Worm (Caenorhabditis elegans): Measurements from ENCODE around the gene Y7A9A.1.

DNA sequence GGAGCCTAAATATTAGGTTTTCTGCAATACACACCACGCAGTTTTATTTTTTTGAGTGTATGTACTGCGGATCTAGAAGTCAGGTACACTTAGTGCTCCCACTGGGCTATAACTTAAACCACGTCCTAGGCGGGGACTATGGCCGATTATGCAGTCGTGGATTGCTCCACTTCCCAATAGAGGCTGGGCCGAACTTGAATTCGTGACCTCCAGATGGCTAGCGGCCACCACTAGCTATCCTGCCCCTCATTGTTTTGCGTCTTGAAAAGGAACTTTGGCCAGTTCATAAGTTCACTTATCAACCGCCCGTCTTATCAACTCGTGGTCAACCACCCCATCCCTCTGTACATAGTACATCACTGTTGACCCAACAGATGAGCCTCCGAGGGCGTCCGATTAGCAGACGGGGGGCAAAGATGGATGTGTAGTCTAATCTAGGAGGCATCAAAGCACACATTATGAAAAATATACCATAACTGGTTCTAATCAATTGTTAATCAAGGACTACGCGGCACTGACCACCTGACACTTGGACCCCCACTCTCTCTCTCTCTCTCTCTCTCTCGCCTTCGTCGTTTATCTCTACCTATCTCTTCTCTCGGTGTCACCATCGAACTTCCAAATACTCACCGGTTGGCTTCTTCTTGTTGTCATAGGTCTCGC is 27.2 kb upstream of the Y7A9A.1 start:
- TF ChIP-seq skn-1 (tag; optimal IDR thresholded peaks at IDR 0.05): no peak
- no peak for TF ChIP-seq unc-55 (GFP tag; optimal IDR thresholded peaks at IDR 0.05)
- TF ChIP-seq lsy-2 (tag; optimal IDR thresholded peaks at IDR 0.05): no peak
- TF ChIP-seq mdl-1 (tag; optimal IDR thresholded peaks at IDR 0.05): peak in 1 of 2 experiments; percentile 2
- no peak for TF ChIP-seq nhr-11 (tag; optimal IDR thresholded peaks at IDR 0.05)
- no peak for TF ChIP-seq R02D3.7 (tag; optimal IDR thresholded peaks at IDR 0.05)
- TF ChIP-seq F13H6.1 (tag; optimal IDR thresholded peaks at IDR 0.05): peak; percentile 45
- TF ChIP-seq ZK546.5 (tag; optimal IDR thresholded peaks at IDR 0.05): no peak
- no peak for TF ChIP-seq nhr-23 (tag; optimal IDR thresholded peaks at IDR 0.05)
- TF ChIP-seq blmp-1 (tag; optimal IDR thresholded peaks at IDR 0.05; ENCODE audit: insufficient read depth): no peak
- TF ChIP-seq ceh-82 (tag; optimal IDR thresholded peaks at IDR 0.05): no peak
- no peak for TF ChIP-seq lin-39 (tag; optimal IDR thresholded peaks at IDR 0.05)
- TF ChIP-seq lin-11 (tag; optimal IDR thresholded peaks at IDR 0.05): no peak
- TF ChIP-seq ztf-11 (tag; optimal IDR thresholded peaks at IDR 0.05): no peak

Data from whole organism, L2 larva.